1 worm cellular context compared by ENCODE assay signal in the genomic region with DNA sequence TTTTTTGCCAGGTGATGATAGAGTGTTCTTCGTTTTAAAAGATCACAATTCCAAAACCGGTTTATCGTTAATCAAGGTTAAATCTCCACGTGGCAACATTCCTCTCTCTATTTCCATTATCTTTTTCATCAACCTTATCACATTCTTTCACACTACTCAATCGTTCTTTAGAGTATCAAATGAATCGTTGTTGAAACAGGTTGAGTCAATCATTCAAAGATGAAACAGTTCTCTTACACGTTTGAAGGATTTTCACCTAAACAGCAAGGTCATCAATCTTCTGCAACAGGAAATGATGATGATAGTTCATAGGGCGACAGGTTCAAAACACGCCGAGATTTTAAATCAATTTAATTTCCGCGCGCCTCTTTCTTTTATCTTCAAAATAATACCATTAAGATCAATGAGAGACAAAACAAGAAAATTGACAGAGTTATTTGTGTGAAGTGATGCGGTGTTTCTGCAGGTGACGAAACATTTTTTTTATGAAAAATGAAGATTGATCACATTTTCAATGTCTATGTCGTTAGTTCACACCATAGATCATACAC.
TF ChIP-seq lines count a peak whose summit lies in the region.

No protein-coding gene starts in this region.

TF ChIP-seq in whole organism, L1 larva, 84 proteins besides CTCF, POLR2A, EP300 and RAD21 (continued from another document):
- TF ChIP-seq unc-30 (tag; optimal IDR thresholded peaks at IDR 0.05; lab: Kevin White, UChicago) (no peak), mab-9 (GFP tag; IDR thresholded peaks at IDR 0.05; lab: Robert Waterston, UW) (no peak), zip-4 (GFP tag; optimal IDR thresholded peaks at IDR 0.05; lab: Kevin White, UChicago) (no peak), ceh-63 (GFP tag; optimal IDR thresholded peaks at IDR 0.05; lab: Kevin White, UChicago) (no peak)
